Fruit fly (Drosophila melanogaster) whole organism, embryonic: ENCODE results near the gene AP-1mu.
A peak's percentile ranks its signal among the peaks of the same experiment; 100 is the strongest.

Experiments used
- Awh ChIP-seq: fragments of 200-800 bp; sonication (Bioruptor generic); IDR thresholded peaks from 2 replicates; pipeline ENCODE4, ENCODE4 v1.3.6; 2022; ENCODE audit warnings: missing biosample characterization, missing genetic modification characterization
- CG10462 ChIP-seq: fragments of 200-800 bp; sonication (Bioruptor generic); optimal IDR thresholded peaks from 2 replicates; lab custom pipeline; 2016; ENCODE audit warnings: missing biosample characterization, missing genetic modification characterization
- CG12299 ChIP-seq: fragments of 200-800 bp; sonication (Bioruptor generic); optimal IDR thresholded peaks from 2 replicates; lab custom pipeline; 2018; ENCODE audit warnings: missing biosample characterization, mild to moderate bottlenecking, missing genetic modification characterization
- CG13424 ChIP-seq: fragments of 200-800 bp; sonication (Bioruptor generic); optimal IDR thresholded peaks from 2 replicates; lab custom pipeline; 2019; ENCODE audit warnings: missing biosample characterization, mild to moderate bottlenecking, missing genetic modification characterization, moderate library complexity
- CG14441 ChIP-seq: fragments of 200-800 bp; sonication (Bioruptor generic); IDR thresholded peaks from 2 replicates; pipeline ENCODE4 v1.3.6; 2022; ENCODE audit warnings: missing biosample characterization, missing genetic modification characterization
- CG15696 ChIP-seq: fragments of 200-800 bp; sonication (Bioruptor generic); optimal IDR thresholded peaks from 2 replicates; lab custom pipeline; 2019; ENCODE audit warnings: missing biosample characterization, mild to moderate bottlenecking, missing genetic modification characterization, moderate library complexity
- CG1647 ChIP-seq: fragments of 200-800 bp; sonication (Bioruptor generic); optimal IDR thresholded peaks from 3 replicates; lab custom pipeline; 2016; ENCODE audit warnings: missing biosample characterization, missing genetic modification characterization
- CG17186 ChIP-seq: fragments of 200-800 bp; sonication (Bioruptor generic); optimal IDR thresholded peaks from 3 replicates; lab custom pipeline; 2017; ENCODE audit warnings: missing biosample characterization, missing genetic modification reagents, missing genetic modification characterization
- CG17612 ChIP-seq: fragments of 200-800 bp; sonication (Bioruptor generic); IDR thresholded peaks from 2 replicates; pipeline ENCODE4 v1.3.6; 2022; ENCODE audit warnings: missing biosample characterization, missing genetic modification characterization
- CG18476 ChIP-seq: fragments of 200-800 bp; sonication (Bioruptor generic); optimal IDR thresholded peaks from 2 replicates; lab custom pipeline; 2016; ENCODE audit warnings: missing biosample characterization, mild to moderate bottlenecking, missing genetic modification characterization
- CG2678 ChIP-seq: fragments of 200-800 bp; sonication (Bioruptor generic); optimal IDR thresholded peaks from 3 replicates; lab custom pipeline; 2019; ENCODE audit warnings: missing biosample characterization, mild to moderate bottlenecking, missing genetic modification characterization, moderate library complexity
- CG2875 ChIP-seq: fragments of 200-800 bp; sonication (Bioruptor generic); optimal IDR thresholded peaks from 2 replicates; lab custom pipeline; 2017; ENCODE audit warnings: missing biosample characterization, mild to moderate bottlenecking, missing genetic modification characterization, missing genetic modification reagents
- CG3407 ChIP-seq: fragments of 200-800 bp; sonication (Bioruptor generic); optimal IDR thresholded peaks from 2 replicates; lab custom pipeline; 2018; ENCODE audit warnings: missing biosample characterization, mild to moderate bottlenecking, missing genetic modification characterization
- CG7987 ChIP-seq: fragments of 200-800 bp; sonication (Bioruptor generic); optimal IDR thresholded peaks from 2 replicates; lab custom pipeline; 2018; ENCODE audit warnings: missing biosample characterization, mild to moderate bottlenecking, missing genetic modification characterization, moderate library complexity
- CG8089 ChIP-seq: fragments of 200-800 bp; sonication (Bioruptor generic); optimal IDR thresholded peaks from 3 replicates; lab custom pipeline; 2016; ENCODE audit warnings: missing biosample characterization, missing genetic modification characterization
- CG8944 ChIP-seq: fragments of 200-800 bp; sonication (Bioruptor generic); optimal IDR thresholded peaks from 3 replicates; lab custom pipeline; 2016; ENCODE audit warnings: missing biosample characterization, missing genetic modification characterization
- Chrac-16 ChIP-seq: fragments of 200-800 bp; sonication (Bioruptor generic); optimal IDR thresholded peaks from 3 replicates; lab custom pipeline; 2016; ENCODE audit warnings: missing biosample characterization, missing genetic modification characterization
- CkIIα-i1 ChIP-seq: fragments of 200-800 bp; sonication (Bioruptor generic); IDR thresholded peaks from 2 replicates; pipeline ENCODE4 v1.3.6; 2022; ENCODE audit warnings: missing biosample characterization, missing genetic modification characterization
- D19B ChIP-seq: fragments of 200-800 bp; sonication (Bioruptor generic); optimal IDR thresholded peaks from 2 replicates; lab custom pipeline; 2017; ENCODE audit warnings: missing biosample characterization, mild to moderate bottlenecking, missing genetic modification characterization
- Dek ChIP-seq: fragments of 200-800 bp; sonication (Bioruptor generic); optimal IDR thresholded peaks from 3 replicates; lab custom pipeline; 2019; ENCODE audit warnings: missing biosample characterization, mild to moderate bottlenecking, missing genetic modification characterization, moderate library complexity
- Dip2 ChIP-seq: fragments of 200-800 bp; sonication (Bioruptor generic); IDR thresholded peaks from 2 replicates; pipeline ENCODE4 v1.3.6; 2022; ENCODE audit warnings: missing biosample characterization, missing genetic modification characterization
- Eip74EF ChIP-seq, 2 experiments: fragments of 200-800 bp in 1 of 2; fragments of >200 bp in 1 of 2; sonication (Bioruptor generic) in 1 of 2; optimal IDR thresholded peaks; 2 replicates each; lab custom pipeline; 2017 to 2019; ENCODE audit warnings: missing biosample characterization in 2 of 2, missing genetic modification characterization in 2 of 2, mild to moderate bottlenecking in 1 of 2, moderate library complexity in 1 of 2
- Fer1 ChIP-seq: fragments of 200-800 bp; sonication (Bioruptor generic); optimal IDR thresholded peaks from 2 replicates; lab custom pipeline; 2017; ENCODE audit warnings: missing biosample characterization, mild to moderate bottlenecking, missing genetic modification characterization
- HLH4C ChIP-seq: fragments of 200-800 bp; sonication (Bioruptor generic); IDR thresholded peaks from 3 replicates; pipeline ENCODE4 v1.3.6; 2022; ENCODE audit warnings: missing biosample characterization, missing genetic modification characterization; ENCODE audit not compliant: partially characterized antibody
- Hsf ChIP-seq: fragments of 200-800 bp; sonication (Bioruptor generic); optimal IDR thresholded peaks from 3 replicates; lab custom pipeline; 2016; ENCODE audit warnings: missing biosample characterization, missing genetic modification characterization
- NC2α ChIP-seq: fragments of 200-800 bp; sonication (Bioruptor generic); optimal IDR thresholded peaks from 2 replicates; lab custom pipeline; 2016; ENCODE audit warnings: missing biosample characterization, missing genetic modification characterization
- Ptx1 ChIP-seq: fragments of 200-800 bp; sonication (Bioruptor generic); IDR thresholded peaks from 2 replicates; pipeline ENCODE4 v1.3.6; 2022; ENCODE audit warnings: missing biosample characterization, missing genetic modification characterization
- Scr ChIP-seq: fragments of 200-800 bp; sonication (Bioruptor generic); IDR thresholded peaks from 2 replicates; pipeline ENCODE4 v1.3.6; 2022; ENCODE audit warnings: missing biosample characterization, missing genetic modification characterization; ENCODE audit not compliant: partially characterized antibody
- bigmax ChIP-seq: fragments of 200-800 bp; sonication (Bioruptor generic); optimal IDR thresholded peaks from 2 replicates; lab custom pipeline; 2018; ENCODE audit warnings: missing biosample characterization, mild to moderate bottlenecking, missing genetic modification characterization
- dan ChIP-seq: fragments of 200-800 bp; sonication (Bioruptor generic); IDR thresholded peaks from 2 replicates; pipeline ENCODE4 v1.3.6; 2022; ENCODE audit warnings: missing biosample characterization, missing genetic modification characterization
- dmrt99B ChIP-seq: fragments of 200-800 bp; sonication (Bioruptor generic); optimal IDR thresholded peaks from 2 replicates; lab custom pipeline; 2018; ENCODE audit warnings: missing biosample characterization, mild to moderate bottlenecking, missing genetic modification characterization, moderate library complexity
- exex ChIP-seq: fragments of 200-800 bp; sonication (Bioruptor generic); optimal IDR thresholded peaks from 4 replicates; lab custom pipeline; 2018; ENCODE audit warnings: missing biosample characterization, mild to moderate bottlenecking, missing genetic modification characterization, moderate library complexity
- fd96Cb ChIP-seq: fragments of 200-800 bp; sonication (Bioruptor generic); optimal IDR thresholded peaks from 2 replicates; lab custom pipeline; 2018; ENCODE audit warnings: missing biosample characterization, mild to moderate bottlenecking, missing genetic modification characterization, moderate library complexity
- fu2 ChIP-seq: fragments of 200-800 bp; sonication (Bioruptor generic); optimal IDR thresholded peaks from 2 replicates; lab custom pipeline; 2016; ENCODE audit warnings: missing biosample characterization, missing genetic modification characterization
- jing ChIP-seq: fragments of 200-800 bp; sonication (Bioruptor generic); optimal IDR thresholded peaks from 2 replicates; lab custom pipeline; 2018; ENCODE audit warnings: missing biosample characterization, mild to moderate bottlenecking, missing genetic modification characterization
- kah ChIP-seq: fragments of 200-800 bp; sonication (Bioruptor generic); optimal IDR thresholded peaks from 2 replicates; lab custom pipeline; 2018; ENCODE audit warnings: missing biosample characterization, mild to moderate bottlenecking, missing genetic modification characterization
- lbe ChIP-seq: fragments of 200-800 bp; sonication (Bioruptor generic); optimal IDR thresholded peaks from 2 replicates; lab custom pipeline; 2016; ENCODE audit warnings: missing biosample characterization, mild to moderate bottlenecking, missing genetic modification characterization
- mirr ChIP-seq: fragments of 200-800 bp; sonication (Bioruptor generic); optimal IDR thresholded peaks from 3 replicates; lab custom pipeline; 2018; ENCODE audit warnings: missing biosample characterization, mild to moderate bottlenecking, missing genetic modification characterization
- onecut ChIP-seq: fragments of 200-800 bp; sonication (Bioruptor generic); IDR thresholded peaks from 2 replicates; pipeline ENCODE4 v1.3.6; 2022; ENCODE audit warnings: missing biosample characterization, missing genetic modification characterization
- sens ChIP-seq: fragments of 200-800 bp; sonication (Bioruptor generic); peaks from one replicate; lab custom pipeline; 2016; ENCODE audit warnings: missing biosample characterization, missing genetic modification characterization
- sima ChIP-seq: fragments of 200-800 bp; sonication (Bioruptor generic); optimal IDR thresholded peaks from 2 replicates; lab custom pipeline; 2016; ENCODE audit warnings: missing biosample characterization, missing genetic modification characterization
- slbo ChIP-seq: fragments of 200-800 bp; sonication (Bioruptor generic); IDR thresholded peaks from 2 replicates; pipeline ENCODE4 v1.3.6; 2022; ENCODE audit warnings: missing biosample characterization, missing genetic modification characterization
- sug ChIP-seq: fragments of 200-800 bp; optimal IDR thresholded peaks from 2 replicates; lab custom pipeline; 2019; ENCODE audit warnings: missing biosample characterization, mild to moderate bottlenecking, missing genetic modification characterization, moderate library complexity
- unc-4 ChIP-seq: fragments of 200-800 bp; sonication (Bioruptor generic); IDR thresholded peaks from 2 replicates; pipeline ENCODE4 v1.3.6; 2022; ENCODE audit warnings: missing biosample characterization, missing genetic modification characterization; ENCODE audit not compliant: partially characterized antibody
- unpg ChIP-seq: fragments of 200-800 bp; sonication (Bioruptor generic); optimal IDR thresholded peaks from 3 replicates; lab custom pipeline; 2018; ENCODE audit warnings: missing biosample characterization, mild to moderate bottlenecking, missing genetic modification characterization, moderate library complexity
- usp ChIP-seq: fragments of >200 bp; optimal IDR thresholded peaks from 2 replicates; lab custom pipeline; 2017; ENCODE audit warnings: missing biosample characterization, missing genetic modification characterization
- wdn ChIP-seq: fragments of 200-800 bp; sonication (Bioruptor generic); IDR thresholded peaks from 2 replicates; pipeline ENCODE4 v1.3.6; 2022; ENCODE audit warnings: missing biosample characterization, missing genetic modification characterization

The AP-1mu gene

dm6 chr3R:9533181-9534124 is 25.9 kb downstream of the AP-1mu start (continued):
- TF ChIP-seq dmrt99B (tag; lab: Kevin White, UChicago) (peak; percentile 98), HLH4C (GFP tag; lab: Robert Waterston, UW) (no peak), fd96Cb (tag; lab: Kevin White, UChicago) (peak; percentile 94), CG8944 (GFP tag; lab: Kevin White, UChicago) (peak; percentile 82), jing (GFP tag; lab: Kevin White, UChicago) (peak; percentile 92), Scr (GFP tag; lab: Robert Waterston, UW) (0 out of 2 replicates have a peak, but pooled peaks have one; percentile 22), sug (tag; lab: Kevin White, UChicago) (peak; percentile 93), Fer1 (GFP tag; lab: Kevin White, UChicago) (peak; percentile 97), CG1647 (GFP tag; lab: Kevin White, UChicago) (peak; percentile 87), Ptx1 (GFP tag; lab: Robert Waterston, UW) (peak; percentile 94), exex (tag; lab: Kevin White, UChicago) (peak; percentile 44), Dip2 (peak; percentile 62; the same call in 1 of the 2 replicates), sima (GFP tag; lab: Kevin White, UChicago) (peak; percentile 78), CG17186 (peak; percentile 79), fu2 (peak; percentile 89), D19B (GFP tag; lab: Kevin White, UChicago) (peak; percentile 94), unc-4 (0 out of 2 replicates have a peak, but pooled peaks have one; percentile 25), CG15696 (tag; lab: Kevin White, UChicago) (peak; percentile 71), Hsf (GFP tag; lab: Kevin White, UChicago) (peak; percentile 96), CG17612 (GFP tag; lab: Robert Waterston, UW) (peak; percentile 33; the same call in 1 of the 2 replicates), sens (peak; percentile 99), kah (GFP tag; lab: Kevin White, UChicago) (peak; percentile 90), Awh (GFP tag; lab: Robert Waterston, UW) (peak; percentile 66; the same call in 1 of the 2 replicates), NC2α (peak; percentile 75), Eip74EF (GFP tag; optimal IDR thresholded peaks at IDR 0.05; lab: Kevin White, UChicago) (peak in 1 of 2 experiments; percentile 98), lbe (GFP tag; lab: Kevin White, UChicago) (peak; percentile 84), dan (GFP tag; lab: Robert Waterston, UW) (peak; percentile 39; the same call in 1 of the 2 replicates), onecut (GFP tag; lab: Robert Waterston, UW) (peak; percentile 80), unpg (GFP tag; lab: Kevin White, UChicago) (peak; percentile 91), CkIIα-i1 (0 out of 2 replicates have a peak, but pooled peaks have one; percentile 30), Chrac-16 (GFP tag; lab: Kevin White, UChicago) (peak; percentile 93), CG12299 (peak; percentile 93), CG14441 (GFP tag; lab: Robert Waterston, UW) (peak; percentile 77; the same call in 1 of the 2 replicates), CG8089 (GFP tag; lab: Kevin White, UChicago) (peak; percentile 82), usp (GFP tag; lab: Kevin White, UChicago) (no peak), CG10462 (peak; percentile 86), CG7987 (peak; percentile 83), CG3407 (GFP tag; lab: Kevin White, UChicago) (peak; percentile 89), bigmax (GFP tag; lab: Kevin White, UChicago) (peak; percentile 2), CG2875 (peak; percentile 96), slbo (peak; percentile 90), Dek (peak; percentile 96), wdn (GFP tag; lab: Robert Waterston, UW) (peak; percentile 84), CG13424 (tag; lab: Kevin White, UChicago) (peak; percentile 97), CG18476 (GFP tag; lab: Kevin White, UChicago) (peak; percentile 96), CG2678 (tag; lab: Kevin White, UChicago) (peak; percentile 99), mirr (peak; percentile 80)
